Fruit fly (Drosophila melanogaster): ENCODE data around the gene Ppox.

DNA sequence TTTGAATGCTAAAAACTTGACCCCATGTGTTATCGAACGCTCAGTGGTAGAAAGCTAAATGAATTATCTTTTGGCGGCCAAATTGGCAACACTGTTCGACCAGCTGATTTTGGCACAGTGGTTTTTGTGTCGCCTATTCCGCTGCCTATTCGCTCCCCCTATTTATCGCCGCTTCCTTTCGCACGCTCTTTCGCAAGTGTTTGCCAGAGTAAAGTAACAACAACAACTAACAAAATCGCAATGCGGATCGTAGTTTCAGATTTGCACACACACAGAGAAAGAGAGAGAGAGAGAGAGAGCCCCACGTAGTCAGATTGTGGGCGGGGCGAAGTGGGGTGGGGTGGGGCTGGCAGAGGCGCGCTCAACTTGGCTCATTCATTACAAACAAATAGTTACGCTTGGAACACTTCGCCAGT, 10.6 kb downstream of the Ppox start:
- TF ChIP-seq CG5204 (GFP tag; optimal IDR thresholded peaks at IDR 0.05), result no peak
- TF ChIP-seq CG7045 (GFP tag; optimal IDR thresholded peaks at IDR 0.05), result peak; percentile 41
- no peak for TF ChIP-seq Hr96 (GFP tag; optimal IDR thresholded peaks at IDR 0.05)
- peak; percentile 48 for TF ChIP-seq bab1 (GFP tag; optimal IDR thresholded peaks at IDR 0.05)
- TF ChIP-seq tj (GFP tag; optimal IDR thresholded peaks at IDR 0.05), result peak; percentile 58
- peak; percentile 58 for TF ChIP-seq CG11617 (GFP tag; optimal IDR thresholded peaks at IDR 0.05)
- TF ChIP-seq CG12768 (GFP tag; optimal IDR thresholded peaks at IDR 0.05), result peak; percentile 85
- peak; percentile 100 for TF ChIP-seq cic (GFP tag; optimal IDR thresholded peaks at IDR 0.05)

Measured in whole organism, adult.